Worm (Caenorhabditis elegans): ENCODE results near the gene maa-1.
A peak's percentile ranks its signal among the peaks of the same experiment; 100 is the strongest.

Gene maa-1

DNA sequence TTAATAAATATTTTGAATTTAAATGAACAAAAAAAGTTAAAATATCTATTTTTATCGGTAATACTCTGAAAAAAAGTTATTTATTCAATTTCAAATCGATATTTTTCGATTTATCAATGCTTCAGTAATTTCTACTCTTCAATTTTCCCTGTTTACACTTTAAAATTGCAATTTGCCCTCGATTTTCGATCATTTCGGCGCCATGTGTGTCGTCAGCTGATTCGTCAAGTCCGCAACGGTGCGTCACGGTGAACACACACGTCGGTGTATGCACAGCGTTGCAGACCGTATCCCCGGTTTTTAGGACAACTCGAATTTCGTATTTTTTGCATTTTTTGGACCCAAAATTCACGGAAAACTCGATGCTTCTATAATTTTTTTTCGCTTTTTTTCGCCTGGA, 934 bp upstream of the maa-1 start, which contains the start of gene C18D11.3 (continued):
- peak; percentile 15 for TF ChIP-seq nhr-25 (tag; optimal IDR thresholded peaks at IDR 0.05; ENCODE audit: borderline replicate concordance, insufficient read depth)
- TF ChIP-seq spr-1 (tag; optimal IDR thresholded peaks at IDR 0.05), result no peak
- TF ChIP-seq nhr-102 (tag; optimal IDR thresholded peaks at IDR 0.05), result peak; percentile 29
- peak; percentile 87 for TF ChIP-seq dmd-6 (GFP tag; IDR thresholded peaks at IDR 0.05)
- no peak for TF ChIP-seq spr-3 (GFP tag; optimal IDR thresholded peaks at IDR 0.05)
- TF ChIP-seq pqm-1 (tag; optimal IDR thresholded peaks at IDR 0.05), result no peak
- peak; percentile 57; the same call in 1 of the 2 replicates for TF ChIP-seq php-3 (GFP tag; IDR thresholded peaks at IDR 0.05)
- peak; percentile 55; the same call in 1 of the 2 replicates for TF ChIP-seq madf-9 (GFP tag; conservative IDR thresholded peaks at IDR 0.05)
- TF ChIP-seq saeg-2 (GFP tag; IDR thresholded peaks at IDR 0.05), result no peak
- TF ChIP-seq lin-13 (GFP tag; optimal IDR thresholded peaks at IDR 0.05), result peak; percentile 88
- peak; percentile 99 for TF ChIP-seq aha-1 (tag)
- TF ChIP-seq pha-4 (GFP tag; IDR thresholded peaks at IDR 0.05), result peak; percentile 13; the same call in 1 of the 2 replicates
- TF ChIP-seq pha-4 (tag; optimal IDR thresholded peaks at IDR 0.05), result peak; percentile 21
- TF ChIP-seq ZK337.2 (GFP tag; IDR thresholded peaks at IDR 0.05), result 0 out of 2 replicates have a peak, but pooled peaks have one; percentile 29
- TF ChIP-seq fkh-10 (GFP tag; optimal IDR thresholded peaks at IDR 0.05), result peak; percentile 27
- no peak for TF ChIP-seq nhr-48 (tag; optimal IDR thresholded peaks at IDR 0.05)
- peak; percentile 36 for TF ChIP-seq unc-130 (GFP tag; optimal IDR thresholded peaks at IDR 0.05)
- TF ChIP-seq nhr-42 (GFP tag; IDR thresholded peaks at IDR 0.05), result 0 out of 2 replicates have a peak, but pooled peaks have one; percentile 19
- no peak for TF ChIP-seq ztf-11 (tag; optimal IDR thresholded peaks at IDR 0.05)
- peak; percentile 55; the same call in 1 of the 2 replicates for TF ChIP-seq tra-1 (GFP tag; IDR thresholded peaks at IDR 0.05)
- TF ChIP-seq lin-39 (tag; optimal IDR thresholded peaks at IDR 0.05), result no peak
- TF ChIP-seq nhr-41 (GFP tag; IDR thresholded peaks at IDR 0.05), result no peak
- no peak for TF ChIP-seq mdt-29 (GFP tag; IDR thresholded peaks at IDR 0.05)
- TF ChIP-seq lin-15B (tag; optimal IDR thresholded peaks at IDR 0.05), result no peak
- no peak for TF ChIP-seq ceh-32 (tag; optimal IDR thresholded peaks at IDR 0.05; ENCODE audit: poor library complexity)
- TF ChIP-seq ces-1 (GFP tag; optimal IDR thresholded peaks at IDR 0.05), result no peak
- no peak for TF ChIP-seq gei-8 (GFP tag; optimal IDR thresholded peaks at IDR 0.05)
- TF ChIP-seq mxl-3 (GFP tag; optimal IDR thresholded peaks at IDR 0.05), result peak; percentile 98
- TF ChIP-seq snpc-4 (tag; optimal IDR thresholded peaks at IDR 0.05), result no peak
- TF ChIP-seq ceh-28 (tag; optimal IDR thresholded peaks at IDR 0.05), result no peak
- peak; percentile 77 for TF ChIP-seq dpl-1 (GFP tag; optimal IDR thresholded peaks at IDR 0.05)
- 0 out of 2 replicates have a peak, but pooled peaks have one; percentile 18 for TF ChIP-seq zfp-3 (GFP tag; conservative IDR thresholded peaks at IDR 0.05)
- TF ChIP-seq daf-16 (GFP tag; optimal IDR thresholded peaks at IDR 0.05), result peak in 1 of 2 experiments; percentile 38
- peak; percentile 99 for TF ChIP-seq daf-16 (tag; optimal IDR thresholded peaks at IDR 0.05)
- peak; percentile 88 for TF ChIP-seq dve-1 (tag; optimal IDR thresholded peaks at IDR 0.05; ENCODE audit: insufficient read depth)
- TF ChIP-seq T20F7.1 (GFP tag; optimal IDR thresholded peaks at IDR 0.05), result no peak
- peak; percentile 69 for TF ChIP-seq vab-7 (GFP tag; IDR thresholded peaks at IDR 0.05)
- TF ChIP-seq ceh-44 (GFP tag; IDR thresholded peaks at IDR 0.05), result no peak
- TF ChIP-seq ceh-62 (tag; optimal IDR thresholded peaks at IDR 0.05), result no peak
- TF ChIP-seq nhr-10 (tag; optimal IDR thresholded peaks at IDR 0.05), result no peak
- no peak for TF ChIP-seq attf-4 (tag; optimal IDR thresholded peaks at IDR 0.05)
- 0 out of 2 replicates have a peak, but pooled peaks have one; percentile 48 for TF ChIP-seq dmd-9 (GFP tag; IDR thresholded peaks at IDR 0.05)
- TF ChIP-seq egl-27 (tag; optimal IDR thresholded peaks at IDR 0.05), result no peak
- TF ChIP-seq unc-62 (GFP tag; optimal IDR thresholded peaks at IDR 0.05 in 1 of 2), result peak in 1 of 2 experiments; percentile 97
- TF ChIP-seq unc-62 (tag; optimal IDR thresholded peaks at IDR 0.05), result no peak
- peak; percentile 86 for TF ChIP-seq mes-2 (tag; optimal IDR thresholded peaks at IDR 0.05; ENCODE audit: poor library complexity, severe bottlenecking)
- TF ChIP-seq R02D3.7 (tag; optimal IDR thresholded peaks at IDR 0.05), result no peak
- 0 out of 2 replicates have a peak, but pooled peaks have one; percentile 39 for TF ChIP-seq ceh-20 (GFP tag; IDR thresholded peaks at IDR 0.05)
- peak in 1 of 2 experiments; percentile 89 for TF ChIP-seq mdl-1 (tag; optimal IDR thresholded peaks at IDR 0.05)
- TF ChIP-seq lin-29 (GFP tag; IDR thresholded peaks at IDR 0.05), result 0 out of 2 replicates have a peak, but pooled peaks have one; percentile 48
- TF ChIP-seq ama-1 (optimal IDR thresholded peaks at IDR 0.05), result peak; percentile 20

All from whole organism, L4 larva.